Worm (Caenorhabditis elegans): ENCODE results near the gene scl-5.

DNA sequence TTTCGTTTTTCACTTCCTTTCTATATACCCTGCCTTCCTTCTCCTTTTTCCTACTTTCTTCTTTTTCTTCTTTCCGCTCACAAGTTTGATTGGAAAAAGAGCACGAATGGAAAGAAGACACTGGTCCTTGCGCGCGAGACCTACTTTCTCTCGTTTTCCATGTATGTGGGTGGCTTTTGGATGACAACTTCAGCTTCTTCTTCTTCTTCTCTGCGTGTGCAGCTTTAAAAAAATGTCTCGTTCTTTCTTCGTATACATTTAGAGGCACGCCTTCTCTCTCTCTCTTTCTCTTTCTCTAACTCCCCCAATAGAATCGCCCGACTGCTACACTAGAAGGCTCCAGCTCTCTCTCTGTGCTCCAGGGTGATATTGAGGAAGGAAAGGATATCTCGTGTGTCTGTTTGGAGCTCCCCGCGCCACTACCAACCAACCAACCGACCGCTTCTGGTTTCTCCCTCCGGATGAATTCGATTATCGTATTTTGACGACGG lies 37.9 kb upstream of the scl-5 start:
- no peak for TF ChIP-seq nhr-11 (tag; optimal IDR thresholded peaks at IDR 0.05)
- peak; percentile 7 to 46 for TF ChIP-seq mdl-1 (tag; optimal IDR thresholded peaks at IDR 0.05)
- TF ChIP-seq ztf-4 (tag; optimal IDR thresholded peaks at IDR 0.05), result no peak
- no peak for TF ChIP-seq nhr-25 (tag; optimal IDR thresholded peaks at IDR 0.05)
- TF ChIP-seq aly-2 (tag; optimal IDR thresholded peaks at IDR 0.05), result no peak
- no peak for TF ChIP-seq ama-1 (optimal IDR thresholded peaks at IDR 0.05)
- TF ChIP-seq snpc-4 (tag; optimal IDR thresholded peaks at IDR 0.05), result no peak
- no peak for TF ChIP-seq lin-39 (tag; optimal IDR thresholded peaks at IDR 0.05)
- no peak for TF ChIP-seq fos-1 (tag; optimal IDR thresholded peaks at IDR 0.05)
- TF ChIP-seq zag-1 (tag; optimal IDR thresholded peaks at IDR 0.05), result peak; percentile 17
